Worm (Caenorhabditis elegans) whole organism, mixed stage, embryonic: ENCODE data around the gene egg-2.

ENCODE experiments used
- bed-3 ChIP-seq: fragments of 200-800 bp; sonication (Bioruptor generic); optimal IDR thresholded peaks from 3 replicates; lab custom pipeline; 2018; ENCODE audit warnings: mild to moderate bottlenecking, missing genetic modification characterization, moderate library complexity, missing compliant biosample characterization
- lin-13 ChIP-seq: fragments of 150-350 bp; optimal IDR thresholded peaks from 2 replicates; lab custom pipeline; 2014; ENCODE audit warnings: missing biosample characterization, missing genetic modification characterization
- nhr-12 ChIP-seq: fragments of 150-350 bp; optimal IDR thresholded peaks from 2 replicates; lab custom pipeline; 2014; ENCODE audit warnings: missing biosample characterization, missing genetic modification characterization
- nhr-28 ChIP-seq: fragments of 150-350 bp; optimal IDR thresholded peaks from 2 replicates; lab custom pipeline; 2014; ENCODE audit warnings: missing biosample characterization, missing genetic modification characterization
- pha-4 ChIP-seq: fragments of 150-350 bp; optimal IDR thresholded peaks from 2 replicates; lab custom pipeline; 2018; ENCODE audit warnings: missing biosample characterization, missing genetic modification reagents, missing genetic modification characterization
- unc-62 ChIP-seq: fragments of 150-350 bp; optimal IDR thresholded peaks from 2 replicates; lab custom pipeline; 2014; ENCODE audit warnings: missing biosample characterization, missing genetic modification reagents, missing genetic modification characterization
- ztf-11 ChIP-seq: fragments of 150-350 bp; optimal IDR thresholded peaks from 2 replicates; lab custom pipeline; 2014; ENCODE audit warnings: missing biosample characterization, missing genetic modification characterization

ce11 chrIII:7056241-7056640, 4.1 kb downstream of the egg-2 start, which contains the start of gene R01H2.2:
- no peak for TF ChIP-seq unc-62 (GFP tag; lab: Kevin White, UChicago)
- TF ChIP-seq lin-13 (tag; lab: Kevin White, UChicago), result no peak
- TF ChIP-seq nhr-28 (tag; lab: Kevin White, UChicago), result no peak
- no peak for TF ChIP-seq bed-3 (GFP tag; lab: Kevin White, UChicago)
- TF ChIP-seq ztf-11 (tag; lab: Kevin White, UChicago), result no peak
- TF ChIP-seq pha-4 (tag; lab: Kevin White, UChicago), result no peak
- no peak for TF ChIP-seq nhr-12 (tag; lab: Kevin White, UChicago)
